Fruit fly (Drosophila melanogaster) whole organism, adult: ENCODE measurements around the gene CG9519.

Experiments
- CG5204 ChIP-seq: fragments of 200-800 bp; sonication (Bioruptor generic); optimal IDR thresholded peaks from 2 replicates; lab custom pipeline; 2016; ENCODE audit warnings: missing biosample characterization, missing genetic modification characterization
- CG7045 ChIP-seq: fragments of 200-800 bp; sonication (Bioruptor generic); optimal IDR thresholded peaks from 2 replicates; lab custom pipeline; 2017; ENCODE audit warnings: missing biosample characterization, mild to moderate bottlenecking, missing genetic modification characterization
- CG7101 ChIP-seq: fragments of 200-800 bp; sonication (Bioruptor generic); optimal IDR thresholded peaks from 2 replicates; lab custom pipeline; 2018; ENCODE audit warnings: missing biosample characterization, mild to moderate bottlenecking, missing genetic modification characterization, moderate library complexity
- cic ChIP-seq: fragments of 200-800 bp; sonication (Bioruptor generic); optimal IDR thresholded peaks from 2 replicates; lab custom pipeline; 2017; ENCODE audit warnings: missing biosample characterization, mild to moderate bottlenecking, missing genetic modification characterization, moderate library complexity
- pad ChIP-seq: fragments of 200-800 bp; sonication (Bioruptor generic); optimal IDR thresholded peaks from 3 replicates; lab custom pipeline; 2017; ENCODE audit warnings: missing biosample characterization, missing genetic modification characterization, mild to moderate bottlenecking, moderate library complexity, missing genetic modification reagents

dm6 chrX:14844657-14845056 is 11.5 kb downstream of the CG9519 start, which contains the start of gene CG12539:
- no peak for TF ChIP-seq cic (GFP tag; lab: Kevin White, UChicago)
- TF ChIP-seq CG7045 (GFP tag; lab: Kevin White, UChicago): no peak
- TF ChIP-seq CG5204 (GFP tag; lab: Kevin White, UChicago): no peak
- TF ChIP-seq pad (GFP tag; lab: Kevin White, UChicago): no peak
- TF ChIP-seq CG7101 (tag; lab: Kevin White, UChicago): no peak
